Worm (Caenorhabditis elegans) whole organism, L1 larva: ENCODE data around the gene str-255.

Experiments
- C04F5.9 ChIP-seq: sonication (generic microtip); optimal IDR thresholded peaks from 2 replicates; lab custom pipeline; 2016; ENCODE audit warnings: missing genetic modification characterization, missing compliant biosample characterization
- Y116A8C.19 ChIP-seq: sonication (generic microtip); optimal IDR thresholded peaks from 2 replicates; lab custom pipeline; 2016; ENCODE audit warnings: missing compliant biosample characterization, missing genetic modification characterization, borderline replicate concordance
- ama-1 ChIP-seq: fragments of 150-350 bp; optimal IDR thresholded peaks from 2 replicates; lab custom pipeline; 2014
- blmp-1 ChIP-seq: fragments of 150-350 bp; optimal IDR thresholded peaks from 2 replicates; lab custom pipeline; 2014; ENCODE audit warnings: missing biosample characterization, missing genetic modification characterization
- ceh-82 ChIP-seq, 3 experiments: fragments of 150-350 bp in 1 of 3; sonication (generic microtip) in 2 of 3; optimal IDR thresholded peaks; 2 replicates each; lab custom pipeline; 2014 to 2017; ENCODE audit warnings: missing biosample characterization in 3 of 3, missing genetic modification characterization in 3 of 3
- ceh-88 ChIP-seq: fragments of 200-800 bp; sonication (Bioruptor generic); IDR thresholded peaks from 2 replicates; pipeline ENCODE4 v1.3.6; 2022; ENCODE audit warnings: missing genetic modification characterization, missing compliant biosample characterization
- ces-1 ChIP-seq: fragments of 150-350 bp; optimal IDR thresholded peaks from 2 replicates; lab custom pipeline; 2014; ENCODE audit warnings: missing biosample characterization, missing genetic modification reagents, missing genetic modification characterization
- efl-1 ChIP-seq, 4 experiments: fragments of 150-350 bp; optimal IDR thresholded peaks in 3 of 4; peaks in 1 of 4; 1 replicate in 1 of 4; 2 replicates in 3 of 4; lab custom pipeline; 2014; ENCODE audit warnings: missing biosample characterization in 2 of 4, missing genetic modification characterization in 2 of 4, missing genetic modification reagents in 2 of 4
- efl-3 ChIP-seq: fragments of 200-800 bp; sonication (Bioruptor generic); optimal IDR thresholded peaks from 2 replicates; lab custom pipeline; 2018; ENCODE audit warnings: mild to moderate bottlenecking, missing genetic modification characterization, missing compliant biosample characterization
- elt-3 ChIP-seq, 6 experiments: fragments of 150-350 bp in 1 of 6; sonication (generic microtip); optimal IDR thresholded peaks; 2 replicates each; lab custom pipeline; 2017 to 2018; ENCODE audit warnings: missing biosample characterization in 6 of 6, missing genetic modification characterization in 6 of 6, inconsistent platforms in 1 of 6
- fkh-10 ChIP-seq: sonication (generic microtip); optimal IDR thresholded peaks from 2 replicates; lab custom pipeline; 2017; ENCODE audit warnings: missing biosample characterization, missing genetic modification reagents, missing genetic modification characterization
- fkh-4 ChIP-seq: sonication (generic microtip); optimal IDR thresholded peaks from 2 replicates; lab custom pipeline; 2016; ENCODE audit warnings: missing compliant biosample characterization, missing genetic modification characterization, borderline replicate concordance
- fkh-8 ChIP-seq: sonication (generic microtip); optimal IDR thresholded peaks from 2 replicates; lab custom pipeline; 2016; ENCODE audit warnings: mild to moderate bottlenecking, missing genetic modification characterization, missing compliant biosample characterization
- fos-1 ChIP-seq: fragments of 150-350 bp; optimal IDR thresholded peaks from 2 replicates; lab custom pipeline; 2014; ENCODE audit warnings: missing biosample characterization, missing genetic modification characterization
- hlh-17 ChIP-seq: fragments of 200-800 bp; sonication (Bioruptor generic); optimal IDR thresholded peaks from 2 replicates; lab custom pipeline; 2018; ENCODE audit warnings: missing genetic modification characterization, mild to moderate bottlenecking, missing compliant biosample characterization, moderate library complexity, borderline replicate concordance
- hpl-2 ChIP-seq: fragments of 150-350 bp; optimal IDR thresholded peaks from 2 replicates; lab custom pipeline; 2014; ENCODE audit warnings: missing biosample characterization, missing genetic modification reagents, missing genetic modification characterization
- isw-1 ChIP-seq: fragments of 200-800 bp; sonication (Bioruptor generic); IDR thresholded peaks from 2 replicates; pipeline ENCODE4 v1.3.6; 2022; ENCODE audit warnings: missing genetic modification characterization, missing compliant biosample characterization
- jun-1 ChIP-seq: fragments of 150-350 bp; optimal IDR thresholded peaks from 2 replicates; lab custom pipeline; 2014; ENCODE audit warnings: missing biosample characterization, missing genetic modification reagents, missing genetic modification characterization
- lin-13 ChIP-seq: fragments of 150-350 bp; optimal IDR thresholded peaks from 2 replicates; lab custom pipeline; 2014; ENCODE audit warnings: missing biosample characterization, missing genetic modification reagents, missing genetic modification characterization
- lin-14 ChIP-seq: fragments of 200-800 bp; sonication (Bioruptor generic); optimal IDR thresholded peaks from 2 replicates; lab custom pipeline; 2018; ENCODE audit warnings: mild to moderate bottlenecking, missing genetic modification characterization, moderate library complexity, missing compliant biosample characterization
- lir-3 ChIP-seq: sonication (generic microtip); optimal IDR thresholded peaks from 2 replicates; lab custom pipeline; 2016; ENCODE audit warnings: mild to moderate bottlenecking, missing genetic modification characterization, moderate library complexity, missing compliant biosample characterization; ENCODE audit not compliant: poor library complexity
- lsy-2 ChIP-seq, 2 experiments: fragments of 150-350 bp; optimal IDR thresholded peaks; 2 replicates each; lab custom pipeline; 2014; ENCODE audit warnings: missing biosample characterization in 2 of 2, missing genetic modification characterization in 2 of 2
- mdl-1 ChIP-seq, 2 experiments: fragments of 150-350 bp; optimal IDR thresholded peaks; 2 replicates each; lab custom pipeline; 2014 to 2017; ENCODE audit warnings: missing biosample characterization in 2 of 2, missing genetic modification characterization in 2 of 2, inconsistent platforms in 1 of 2
- mef-2 ChIP-seq: fragments of 150-350 bp; optimal IDR thresholded peaks from 2 replicates; lab custom pipeline; 2014; ENCODE audit warnings: missing biosample characterization, missing genetic modification characterization
- mep-1 ChIP-seq: fragments of 150-350 bp; optimal IDR thresholded peaks from 2 replicates; lab custom pipeline; 2014; ENCODE audit warnings: missing biosample characterization, missing genetic modification characterization
- nhr-19 ChIP-seq: fragments of 200-800 bp; sonication (Bioruptor generic); conservative IDR thresholded peaks from 2 replicates; pipeline ENCODE4 v1.3.6; 2022; ENCODE audit warnings: missing genetic modification characterization, missing compliant biosample characterization
- nhr-20 ChIP-seq: sonication (generic microtip); optimal IDR thresholded peaks from 2 replicates; lab custom pipeline; 2016; ENCODE audit warnings: mild to moderate bottlenecking, missing genetic modification characterization, missing compliant biosample characterization
- nhr-28 ChIP-seq: fragments of 150-350 bp; optimal IDR thresholded peaks from 2 replicates; lab custom pipeline; 2014; ENCODE audit warnings: missing biosample characterization, missing genetic modification characterization
- nhr-47 ChIP-seq: sonication (generic microtip); optimal IDR thresholded peaks from 2 replicates; lab custom pipeline; 2016; ENCODE audit warnings: mild to moderate bottlenecking, missing genetic modification characterization, moderate library complexity, missing compliant biosample characterization
- nhr-71 ChIP-seq: sonication (generic microtip); optimal IDR thresholded peaks from 2 replicates; lab custom pipeline; 2016; ENCODE audit warnings: mild to moderate bottlenecking, missing genetic modification characterization, moderate library complexity, missing compliant biosample characterization
- nhr-76 ChIP-seq: sonication (generic microtip); optimal IDR thresholded peaks from 2 replicates; lab custom pipeline; 2017; ENCODE audit warnings: missing biosample characterization, missing genetic modification characterization
- nhr-84 ChIP-seq: sonication (generic microtip); optimal IDR thresholded peaks from 2 replicates; lab custom pipeline; 2017; ENCODE audit warnings: missing biosample characterization, missing genetic modification characterization
- nhr-85 ChIP-seq: sonication (generic microtip); peaks from one replicate; lab custom pipeline; 2016; ENCODE audit warnings: missing genetic modification characterization, inconsistent platforms, missing compliant biosample characterization
- nhr-90 ChIP-seq: sonication (generic microtip); optimal IDR thresholded peaks from 2 replicates; lab custom pipeline; 2016; ENCODE audit warnings: mild to moderate bottlenecking, missing genetic modification characterization, missing compliant biosample characterization; ENCODE audit not compliant: poor library complexity
- rnt-1 ChIP-seq: sonication (generic microtip); optimal IDR thresholded peaks from 2 replicates; lab custom pipeline; 2016; ENCODE audit warnings: mild to moderate bottlenecking, missing genetic modification characterization, moderate library complexity, missing compliant biosample characterization
- skn-1 ChIP-seq: fragments of 150-350 bp; optimal IDR thresholded peaks from 2 replicates; lab custom pipeline; 2014; ENCODE audit warnings: missing biosample characterization, missing genetic modification characterization
- snpc-4 ChIP-seq: fragments of 150-350 bp; optimal IDR thresholded peaks from 2 replicates; lab custom pipeline; 2014; ENCODE audit warnings: missing biosample characterization, missing genetic modification characterization
- snu-23 ChIP-seq: sonication (generic microtip); optimal IDR thresholded peaks from 2 replicates; lab custom pipeline; 2016; ENCODE audit warnings: missing genetic modification characterization, missing compliant biosample characterization
- sptf-1 ChIP-seq: fragments of 150-350 bp; optimal IDR thresholded peaks from 2 replicates; lab custom pipeline; 2014; ENCODE audit warnings: missing biosample characterization, missing genetic modification characterization
- sup-37 ChIP-seq: fragments of 200-800 bp; sonication (Bioruptor generic); optimal IDR thresholded peaks from 2 replicates; lab custom pipeline; 2018; ENCODE audit warnings: mild to moderate bottlenecking, missing genetic modification characterization, missing compliant biosample characterization
- unc-130 ChIP-seq: fragments of 150-350 bp; optimal IDR thresholded peaks from 2 replicates; lab custom pipeline; 2017; ENCODE audit warnings: missing biosample characterization, missing genetic modification characterization, inconsistent platforms
- unc-62 ChIP-seq: fragments of 150-350 bp; optimal IDR thresholded peaks from 2 replicates; lab custom pipeline; 2014; ENCODE audit warnings: missing biosample characterization, missing genetic modification reagents, missing genetic modification characterization
- vab-15 ChIP-seq: sonication (generic microtip); optimal IDR thresholded peaks from 2 replicates; lab custom pipeline; 2017; ENCODE audit warnings: missing genotype, mild to moderate bottlenecking, missing genetic modification characterization, missing compliant biosample characterization
- zag-1 ChIP-seq: fragments of 150-350 bp; optimal IDR thresholded peaks from 2 replicates; lab custom pipeline; 2014; ENCODE audit warnings: missing biosample characterization, missing genetic modification characterization

str-255 gene

DNA sequence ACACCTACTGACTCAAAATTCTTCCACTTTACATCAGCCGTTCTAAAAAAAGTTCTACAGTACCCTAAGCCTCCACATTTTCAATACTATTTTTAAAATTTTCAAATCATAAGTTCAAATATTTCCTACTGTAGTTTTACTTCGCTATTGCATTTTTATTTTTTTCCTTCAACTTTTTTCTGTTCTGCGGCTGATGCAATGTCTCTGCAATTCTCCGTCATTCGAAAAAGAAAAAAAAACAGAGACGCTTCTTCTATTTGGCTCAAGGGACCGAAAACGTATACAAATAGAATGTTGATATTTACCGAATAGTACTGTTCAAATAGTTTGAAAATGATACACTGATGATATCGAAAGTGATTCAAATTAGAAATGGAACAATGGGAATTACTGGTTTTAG, 25.3 kb downstream of the str-255 start:
- TF ChIP-seq nhr-90 (no peak), lsy-2 (tag; optimal IDR thresholded peaks at IDR 0.05; lab: Kevin White, UChicago) (peak in 1 of 2 experiments; percentile 71), rnt-1 (tag; lab: Kevin White, UChicago) (peak; percentile 67)

DNA sequence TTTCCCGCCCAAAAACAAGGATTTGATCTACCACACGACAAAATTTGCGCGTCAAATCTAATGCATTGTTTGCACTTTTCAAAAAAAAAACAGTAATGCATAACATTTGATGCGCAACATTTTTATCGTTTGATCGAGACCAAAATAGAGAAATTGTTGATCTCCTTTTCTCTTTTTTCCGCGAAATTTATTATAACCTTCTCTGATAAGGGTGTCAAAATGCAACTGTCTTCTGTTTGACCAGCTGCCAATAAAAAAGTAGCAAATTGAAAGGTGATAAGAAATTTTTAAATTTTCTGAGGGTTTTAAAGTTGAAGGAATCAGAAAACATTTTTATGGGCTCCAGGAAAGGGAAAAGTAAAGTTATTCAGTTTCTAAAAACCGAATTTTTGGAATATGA, 26.6 kb downstream of the str-255 start:
- TF ChIP-seq mep-1 (tag; lab: Kevin White, UChicago) (no peak), blmp-1 (peak; percentile 66), nhr-20 (tag; lab: Kevin White, UChicago) (peak; percentile 12)
- TF ChIP-seq, all 84 proteins: peak for 2

DNA sequence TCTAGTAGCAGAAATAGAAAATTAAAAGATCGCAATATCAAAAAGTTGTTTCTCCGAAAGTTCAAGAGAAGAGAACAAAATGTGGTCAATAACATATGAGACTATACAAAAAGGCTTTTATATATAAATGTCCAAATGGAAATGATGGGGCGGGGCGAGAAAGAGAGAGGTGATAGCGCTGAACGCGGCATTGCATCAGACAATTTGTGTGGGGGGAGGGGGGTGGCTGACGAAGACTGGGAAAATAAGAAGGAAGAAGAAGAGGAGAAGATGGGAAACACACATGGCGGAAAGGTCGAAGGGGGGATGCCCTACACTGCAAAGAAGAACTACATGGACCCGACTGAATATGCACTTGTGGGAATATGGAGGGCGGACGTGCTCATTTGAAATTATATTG, 28.3 kb downstream of the str-255 start:
- TF ChIP-seq nhr-76 (tag; lab: Kevin White, UChicago) (no peak), rnt-1 (tag; lab: Kevin White, UChicago) (peak; percentile 62), nhr-71 (tag; lab: Kevin White, UChicago) (peak; percentile 31), vab-15 (tag; lab: Kevin White, UChicago) (no peak), lin-14 (GFP tag; lab: Kevin White, UChicago) (peak; percentile 98), unc-62 (GFP tag; lab: Kevin White, UChicago) (no peak), hlh-17 (GFP tag; lab: Kevin White, UChicago) (no peak), nhr-84 (tag; lab: Kevin White, UChicago) (no peak), ces-1 (GFP tag; lab: Kevin White, UChicago) (no peak), nhr-47 (tag; lab: Kevin White, UChicago) (no peak), lir-3 (tag; lab: Kevin White, UChicago) (no peak), lsy-2 (tag; optimal IDR thresholded peaks at IDR 0.05; lab: Kevin White, UChicago) (peak in 1 of 2 experiments; percentile 44), lin-13 (GFP tag; lab: Kevin White, UChicago) (no peak), skn-1 (tag; lab: Kevin White, UChicago) (peak; percentile 23), mef-2 (tag; lab: Kevin White, UChicago) (no peak), blmp-1 (peak; percentile 48), nhr-28 (tag; lab: Kevin White, UChicago) (no peak), ceh-82 (tag; optimal IDR thresholded peaks at IDR 0.05; lab: Kevin White, UChicago) (peak in 1 of 3 experiments; percentile 42), ceh-88 (GFP tag; lab: Robert Waterston, UW) (no peak), zag-1 (tag; lab: Kevin White, UChicago) (no peak), jun-1 (tag; lab: Kevin White, UChicago) (peak; percentile 56), C04F5.9 (tag; lab: Kevin White, UChicago) (no peak), mdl-1 (tag; optimal IDR thresholded peaks at IDR 0.05; lab: Kevin White, UChicago) (no peak), mep-1 (tag; lab: Kevin White, UChicago) (peak; percentile 19), unc-130 (no peak), isw-1 (GFP tag; lab: Robert Waterston, UW) (no peak), ama-1 (lab: Kevin White, UChicago) (no peak), fkh-10 (GFP tag; lab: Kevin White, UChicago) (no peak), efl-1 (optimal IDR thresholded peaks at IDR 0.05; lab: Kevin White, UChicago) (peak; percentile 4 to 17), efl-1 (GFP tag; optimal IDR thresholded peaks at IDR 0.05 in 1 of 2; lab: Kevin White, UChicago) (no peak), nhr-85 (tag; lab: Kevin White, UChicago) (peak; percentile 72), hpl-2 (GFP tag; lab: Kevin White, UChicago) (no peak), snpc-4 (tag; lab: Kevin White, UChicago) (no peak), fkh-4 (tag; lab: Kevin White, UChicago) (no peak), sptf-1 (tag; lab: Kevin White, UChicago) (no peak), elt-3 (tag; optimal IDR thresholded peaks at IDR 0.05; lab: Kevin White, UChicago) (no peak), efl-3 (GFP tag; lab: Kevin White, UChicago) (no peak), nhr-20 (tag; lab: Kevin White, UChicago) (peak; percentile 1), fkh-8 (tag; lab: Kevin White, UChicago) (peak; percentile 34), fos-1 (tag; lab: Kevin White, UChicago) (no peak), nhr-19 (GFP tag; lab: Robert Waterston, UW) (no peak), snu-23 (GFP tag; lab: Kevin White, UChicago) (peak; percentile 7), Y116A8C.19 (tag; lab: Kevin White, UChicago) (no peak), sup-37 (GFP tag; lab: Kevin White, UChicago) (no peak)
